Worm (Caenorhabditis elegans): Measurements from ENCODE around the gene swm-1.

swm-1 gene

ce11 chrV:9085845-9086244, 31.2 kb upstream of the swm-1 start:
- TF ChIP-seq fos-1 (tag; optimal IDR thresholded peaks at IDR 0.05) (no peak), ceh-16 (tag; optimal IDR thresholded peaks at IDR 0.05) (no peak), jun-1 (tag; optimal IDR thresholded peaks at IDR 0.05) (peak; percentile 43), pqm-1 (tag; optimal IDR thresholded peaks at IDR 0.05) (peak; percentile 15), elt-3 (tag; optimal IDR thresholded peaks at IDR 0.05) (peak in 1 of 3 experiments; percentile 84), nhr-23 (tag; optimal IDR thresholded peaks at IDR 0.05) (peak; percentile 89), nhr-43 (tag; optimal IDR thresholded peaks at IDR 0.05; ENCODE audit: poor library complexity, severe bottlenecking) (peak; percentile 88), nhr-25 (tag; optimal IDR thresholded peaks at IDR 0.05) (peak; percentile 73), lin-15B (tag; optimal IDR thresholded peaks at IDR 0.05) (no peak), elt-2 (tag; optimal IDR thresholded peaks at IDR 0.05) (peak; percentile 34), ceh-28 (tag; optimal IDR thresholded peaks at IDR 0.05) (peak; percentile 58), tbx-2 (tag; optimal IDR thresholded peaks at IDR 0.05) (peak; percentile 22)

ce11 chrV:9084252-9084651, 29.6 kb upstream of the swm-1 start:
- TF ChIP-seq nhr-25 (tag; optimal IDR thresholded peaks at IDR 0.05): peak; percentile 12
- TF ChIP-seq skn-1 (tag; optimal IDR thresholded peaks at IDR 0.05): no peak
- TF ChIP-seq nhr-28 (tag; optimal IDR thresholded peaks at IDR 0.05): no peak
- peak; percentile 37 for TF ChIP-seq nhr-23 (tag; optimal IDR thresholded peaks at IDR 0.05)
- no peak for TF ChIP-seq ama-1 (optimal IDR thresholded peaks at IDR 0.05)
- TF ChIP-seq unc-62 (GFP tag; optimal IDR thresholded peaks at IDR 0.05): no peak
- peak; percentile 11 for TF ChIP-seq nhr-43 (tag; optimal IDR thresholded peaks at IDR 0.05; ENCODE audit: poor library complexity, severe bottlenecking)
- TF ChIP-seq fkh-10 (GFP tag; optimal IDR thresholded peaks at IDR 0.05): no peak
- no peak for TF ChIP-seq ZK546.5 (tag; optimal IDR thresholded peaks at IDR 0.05)

- TF ChIP-seq egl-27 (tag; optimal IDR thresholded peaks at IDR 0.05) (no peak), nhr-23 (tag; optimal IDR thresholded peaks at IDR 0.05) (peak; percentile 3), nhr-25 (tag; optimal IDR thresholded peaks at IDR 0.05) (peak; percentile 32)
Measured at ce11 chrV:9082350-9082749, 27.7 kb upstream of the swm-1 start.

- TF ChIP-seq zag-1 (tag; optimal IDR thresholded peaks at IDR 0.05) (no peak), ztf-4 (tag; optimal IDR thresholded peaks at IDR 0.05) (no peak), R02D3.7 (tag; optimal IDR thresholded peaks at IDR 0.05) (no peak), pqm-1 (tag; optimal IDR thresholded peaks at IDR 0.05) (peak; percentile 80), pha-4 (tag; optimal IDR thresholded peaks at IDR 0.05) (peak; percentile 75), ceh-82 (tag; optimal IDR thresholded peaks at IDR 0.05) (no peak), nhr-12 (tag; optimal IDR thresholded peaks at IDR 0.05) (no peak), egl-5 (tag; optimal IDR thresholded peaks at IDR 0.05) (no peak), unc-39 (tag; optimal IDR thresholded peaks at IDR 0.05) (no peak), nhr-28 (tag; optimal IDR thresholded peaks at IDR 0.05) (no peak), nhr-43 (tag; optimal IDR thresholded peaks at IDR 0.05; ENCODE audit: poor library complexity, severe bottlenecking) (no peak), snpc-4 (tag; optimal IDR thresholded peaks at IDR 0.05) (no peak), nfya-1 (tag; optimal IDR thresholded peaks at IDR 0.05; ENCODE audit: insufficient read depth) (peak; percentile 38), mml-1 (tag; optimal IDR thresholded peaks at IDR 0.05) (no peak), lin-15B (tag; optimal IDR thresholded peaks at IDR 0.05) (no peak), jun-1 (tag; optimal IDR thresholded peaks at IDR 0.05) (peak; percentile 2), elt-2 (tag; optimal IDR thresholded peaks at IDR 0.05) (peak; percentile 67), nhr-23 (tag; optimal IDR thresholded peaks at IDR 0.05) (no peak), aly-2 (tag; optimal IDR thresholded peaks at IDR 0.05) (no peak), fos-1 (tag; optimal IDR thresholded peaks at IDR 0.05) (no peak)
Measured at ce11 chrV:9081410-9081809, 26.7 kb upstream of the swm-1 start.

ce11 chrV:9079965-9080432, 25.3 kb upstream of the swm-1 start:
- peak; percentile 93 for TF ChIP-seq pqm-1 (tag; optimal IDR thresholded peaks at IDR 0.05)
- TF ChIP-seq jun-1 (tag; optimal IDR thresholded peaks at IDR 0.05): peak; percentile 68
- no peak for TF ChIP-seq tbx-2 (tag; optimal IDR thresholded peaks at IDR 0.05)
- no peak for TF ChIP-seq nhr-28 (tag; optimal IDR thresholded peaks at IDR 0.05)
- TF ChIP-seq nhr-25 (tag; optimal IDR thresholded peaks at IDR 0.05): no peak
- peak; percentile 99 for TF ChIP-seq elt-2 (tag; optimal IDR thresholded peaks at IDR 0.05)
- TF ChIP-seq pha-4 (tag; optimal IDR thresholded peaks at IDR 0.05): peak; percentile 62
- no peak for TF ChIP-seq lin-39 (tag; optimal IDR thresholded peaks at IDR 0.05)
- TF ChIP-seq hmg-11 (tag; optimal IDR thresholded peaks at IDR 0.05): no peak
- TF ChIP-seq zag-1 (tag; optimal IDR thresholded peaks at IDR 0.05): no peak
- TF ChIP-seq egl-5 (tag; optimal IDR thresholded peaks at IDR 0.05): no peak
